Worm (Caenorhabditis elegans) whole organism, L3 larva: Measurements from ENCODE around the gene sra-26.

Source experiments
- R02D3.7 ChIP-seq: fragments of 150-350 bp; optimal IDR thresholded peaks from 2 replicates; lab custom pipeline; 2014; ENCODE audit warnings: missing biosample characterization, missing genetic modification characterization
- ZK546.5 ChIP-seq: sonication (generic microtip); optimal IDR thresholded peaks from 2 replicates; lab custom pipeline; 2017; ENCODE audit warnings: missing biosample characterization, missing genetic modification characterization
- aly-2 ChIP-seq: fragments of 150-350 bp; optimal IDR thresholded peaks from 2 replicates; lab custom pipeline; 2014; ENCODE audit warnings: missing biosample characterization, missing genetic modification characterization
- ceh-16 ChIP-seq: sonication (generic microtip); optimal IDR thresholded peaks from 2 replicates; lab custom pipeline; 2017; ENCODE audit warnings: missing biosample characterization, missing genetic modification characterization
- ceh-28 ChIP-seq: fragments of 150-350 bp; optimal IDR thresholded peaks from 2 replicates; lab custom pipeline; 2014; ENCODE audit warnings: missing biosample characterization, missing genetic modification reagents, missing genetic modification characterization
- ceh-82 ChIP-seq: fragments of 150-350 bp; optimal IDR thresholded peaks from 2 replicates; lab custom pipeline; 2014; ENCODE audit warnings: missing biosample characterization, missing genetic modification characterization
- ceh-9 ChIP-seq: sonication (generic microtip); optimal IDR thresholded peaks from 2 replicates; lab custom pipeline; 2018; ENCODE audit warnings: missing biosample characterization, missing genetic modification characterization
- daf-12 ChIP-seq: fragments of 150-350 bp; optimal IDR thresholded peaks from 2 replicates; lab custom pipeline; 2014; ENCODE audit warnings: missing biosample characterization, missing genetic modification reagents, missing genetic modification characterization
- egl-5 ChIP-seq: fragments of 150-350 bp; optimal IDR thresholded peaks from 2 replicates; lab custom pipeline; 2017; ENCODE audit warnings: missing biosample characterization, missing genetic modification reagents, missing genetic modification characterization, inconsistent platforms
- elt-1 ChIP-seq: fragments of 150-350 bp; optimal IDR thresholded peaks from 2 replicates; lab custom pipeline; 2014; ENCODE audit warnings: missing biosample characterization, missing genetic modification characterization
- elt-2 ChIP-seq: sonication (generic microtip); optimal IDR thresholded peaks from 2 replicates; lab custom pipeline; 2016; ENCODE audit warnings: missing genetic modification reagents, mild to moderate bottlenecking, missing genetic modification characterization, missing compliant biosample characterization
- elt-3 ChIP-seq, 3 experiments: fragments of 150-350 bp in 1 of 3; sonication (generic microtip) in 2 of 3; optimal IDR thresholded peaks; 2 replicates in 2 of 3; 4 replicates in 1 of 3; lab custom pipeline; 2014 to 2017; ENCODE audit warnings: missing biosample characterization in 3 of 3, missing genetic modification characterization in 3 of 3
- fkh-10 ChIP-seq: sonication (generic microtip); optimal IDR thresholded peaks from 2 replicates; lab custom pipeline; 2017; ENCODE audit warnings: missing biosample characterization, missing genetic modification reagents, missing genetic modification characterization
- fkh-2 ChIP-seq: fragments of 150-350 bp; optimal IDR thresholded peaks from 2 replicates; lab custom pipeline; 2014; ENCODE audit warnings: missing biosample characterization, missing genetic modification reagents, missing genetic modification characterization
- hmg-11 ChIP-seq: sonication (generic microtip); optimal IDR thresholded peaks from 2 replicates; lab custom pipeline; 2016; ENCODE audit warnings: missing genetic modification characterization, missing compliant biosample characterization
- jun-1 ChIP-seq: fragments of 150-350 bp; optimal IDR thresholded peaks from 2 replicates; lab custom pipeline; 2014; ENCODE audit warnings: missing biosample characterization, missing genetic modification reagents, missing genetic modification characterization
- lin-15B ChIP-seq: fragments of 150-350 bp; optimal IDR thresholded peaks from 2 replicates; lab custom pipeline; 2014; ENCODE audit warnings: missing biosample characterization, missing genetic modification characterization
- lin-39 ChIP-seq: fragments of 150-350 bp; optimal IDR thresholded peaks from 2 replicates; lab custom pipeline; 2018; ENCODE audit warnings: missing biosample characterization, missing genetic modification reagents, missing genetic modification characterization
- lsy-12 ChIP-seq: sonication (generic microtip); optimal IDR thresholded peaks from 2 replicates; lab custom pipeline; 2016; ENCODE audit warnings: mild to moderate bottlenecking, missing genetic modification characterization, missing compliant biosample characterization
- mdl-1 ChIP-seq: fragments of 150-350 bp; optimal IDR thresholded peaks from 2 replicates; lab custom pipeline; 2014; ENCODE audit warnings: missing biosample characterization, missing genetic modification characterization
- mml-1 ChIP-seq: fragments of 150-350 bp; sonication (generic microtip); optimal IDR thresholded peaks from 3 replicates; lab custom pipeline; 2014; ENCODE audit warnings: missing biosample characterization, missing genetic modification characterization
- nhr-11 ChIP-seq: fragments of 150-350 bp; optimal IDR thresholded peaks from 2 replicates; lab custom pipeline; 2014; ENCODE audit warnings: missing biosample characterization, missing genetic modification characterization
- nhr-23 ChIP-seq: fragments of 150-350 bp; optimal IDR thresholded peaks from 2 replicates; lab custom pipeline; 2014; ENCODE audit warnings: missing biosample characterization, missing genetic modification reagents, missing genetic modification characterization
- nhr-25 ChIP-seq: sonication (generic microtip); optimal IDR thresholded peaks from 2 replicates; lab custom pipeline; 2017; ENCODE audit warnings: missing biosample characterization, missing genetic modification characterization
- nhr-43 ChIP-seq: sonication (generic microtip); optimal IDR thresholded peaks from 2 replicates; lab custom pipeline; 2016; ENCODE audit warnings: mild to moderate bottlenecking, missing genetic modification characterization, missing compliant biosample characterization; ENCODE audit not compliant: poor library complexity, severe bottlenecking
- nhr-77 ChIP-seq: fragments of 150-350 bp; optimal IDR thresholded peaks from 2 replicates; lab custom pipeline; 2014; ENCODE audit warnings: missing biosample characterization, missing genetic modification characterization
- pha-4 ChIP-seq: fragments of 150-350 bp; optimal IDR thresholded peaks from 2 replicates; lab custom pipeline; 2014; ENCODE audit warnings: missing biosample characterization, missing genetic modification reagents, missing genetic modification characterization
- pqm-1 ChIP-seq: fragments of 150-350 bp; optimal IDR thresholded peaks from 2 replicates; lab custom pipeline; 2017; ENCODE audit warnings: missing biosample characterization, missing genetic modification characterization, inconsistent platforms
- skn-1 ChIP-seq: fragments of 150-350 bp; optimal IDR thresholded peaks from 2 replicates; lab custom pipeline; 2014; ENCODE audit warnings: missing biosample characterization, missing genetic modification characterization
- snpc-4 ChIP-seq: fragments of 150-350 bp; optimal IDR thresholded peaks from 2 replicates; lab custom pipeline; 2014; ENCODE audit warnings: missing biosample characterization, missing genetic modification characterization
- tbx-2 ChIP-seq: sonication (generic microtip); optimal IDR thresholded peaks from 2 replicates; lab custom pipeline; 2016; ENCODE audit warnings: mild to moderate bottlenecking, missing genetic modification characterization, missing compliant biosample characterization
- unc-39 ChIP-seq: sonication (generic microtip); optimal IDR thresholded peaks from 4 replicates; lab custom pipeline; 2017; ENCODE audit warnings: missing biosample characterization, missing genetic modification characterization
- unc-62 ChIP-seq: fragments of 150-350 bp; sonication (generic microtip); optimal IDR thresholded peaks from 4 replicates; lab custom pipeline; 2014; ENCODE audit warnings: missing biosample characterization, missing genetic modification reagents, missing genetic modification characterization
- ztf-11 ChIP-seq: fragments of 150-350 bp; optimal IDR thresholded peaks from 2 replicates; lab custom pipeline; 2014; ENCODE audit warnings: missing biosample characterization, missing genetic modification characterization
- ztf-4 ChIP-seq: fragments of 150-350 bp; optimal IDR thresholded peaks from 2 replicates; lab custom pipeline; 2014; ENCODE audit warnings: missing biosample characterization, missing genetic modification characterization

sra-26 gene

ce11 chrII:6642651-6643167, 8.9 kb downstream of the sra-26 start, which contains the start of gene T19D12.6:
TSS of gene T19D12.6 (minus strand) at chrII:6643117.
- peak; percentile 20 for TF ChIP-seq lin-39 (tag; lab: Kevin White, UChicago)
- no peak for TF ChIP-seq daf-12
- no peak for TF ChIP-seq ceh-28
- TF ChIP-seq snpc-4 (tag; lab: Kevin White, UChicago), result no peak
- TF ChIP-seq elt-2 (tag; lab: Kevin White, UChicago), result no peak
- peak; percentile 66 for TF ChIP-seq egl-5 (tag; lab: Kevin White, UChicago)

- TF ChIP-seq nhr-77 (tag; lab: Kevin White, UChicago) (no peak), hmg-11 (tag; lab: Kevin White, UChicago) (no peak), pha-4 (tag; lab: Kevin White, UChicago) (no peak), ceh-9 (tag; lab: Kevin White, UChicago) (no peak), ztf-11 (no peak), R02D3.7 (tag; lab: Kevin White, UChicago) (no peak), elt-2 (tag; lab: Kevin White, UChicago) (no peak), lin-15B (tag; lab: Kevin White, UChicago) (no peak), fkh-10 (GFP tag; lab: Kevin White, UChicago) (no peak), skn-1 (tag; lab: Kevin White, UChicago) (no peak), unc-62 (GFP tag; lab: Kevin White, UChicago) (no peak), unc-39 (tag; lab: Kevin White, UChicago) (no peak), jun-1 (tag; lab: Kevin White, UChicago) (no peak), lsy-12 (tag; lab: Kevin White, UChicago) (no peak), ceh-16 (tag; lab: Kevin White, UChicago) (no peak), elt-1 (tag; lab: Kevin White, UChicago) (no peak), nhr-25 (tag; lab: Kevin White, UChicago) (no peak)
Observed at ce11 chrII:6642180-6642579, 9.4 kb downstream of the sra-26 start.

ce11 chrII:6637854-6638253, 13.8 kb downstream of the sra-26 start:
- TF ChIP-seq tbx-2 (tag; lab: Kevin White, UChicago) (no peak), ztf-4 (no peak), nhr-43 (no peak), mdl-1 (tag; lab: Kevin White, UChicago) (no peak), nhr-77 (tag; lab: Kevin White, UChicago) (no peak), snpc-4 (tag; lab: Kevin White, UChicago) (no peak), nhr-11 (no peak), egl-5 (tag; lab: Kevin White, UChicago) (no peak), ceh-28 (no peak), elt-2 (tag; lab: Kevin White, UChicago) (no peak), R02D3.7 (tag; lab: Kevin White, UChicago) (no peak), mml-1 (tag; lab: Kevin White, UChicago) (no peak), hmg-11 (tag; lab: Kevin White, UChicago) (no peak), pha-4 (tag; lab: Kevin White, UChicago) (no peak), fkh-2 (tag; lab: Kevin White, UChicago) (no peak), elt-3 (tag; optimal IDR thresholded peaks at IDR 0.05; lab: Kevin White, UChicago) (no peak), nhr-23 (tag; lab: Kevin White, UChicago) (no peak), lin-15B (tag; lab: Kevin White, UChicago) (no peak), nhr-25 (tag; lab: Kevin White, UChicago) (no peak), unc-39 (tag; lab: Kevin White, UChicago) (no peak)

- TF ChIP-seq skn-1 (tag; lab: Kevin White, UChicago), result no peak
- no peak for TF ChIP-seq ceh-16 (tag; lab: Kevin White, UChicago)
- no peak for TF ChIP-seq nhr-77 (tag; lab: Kevin White, UChicago)
- TF ChIP-seq ztf-11, result no peak
- no peak for TF ChIP-seq snpc-4 (tag; lab: Kevin White, UChicago)
- TF ChIP-seq pqm-1, result no peak
- no peak for TF ChIP-seq fkh-10 (GFP tag; lab: Kevin White, UChicago)
- TF ChIP-seq ZK546.5 (tag; lab: Kevin White, UChicago), result no peak
Observed at ce11 chrII:6636136-6636535, 15.5 kb downstream of the sra-26 start, which contains the start of gene T19D12.5. TSS of gene T19D12.5 (minus strand) at chrII:6636236.

ce11 chrII:6631995-6632394, 19.6 kb downstream of the sra-26 start:
- TF ChIP-seq ceh-28 (no peak), aly-2 (no peak), ceh-82 (no peak), elt-2 (tag; lab: Kevin White, UChicago) (peak; percentile 54)
